Fruit fly (Drosophila melanogaster) whole organism, larva: ENCODE data around the gene SAK.

ENCODE experiments used
- noc ChIP-seq: fragments of 200-800 bp; sonication (Bioruptor generic); optimal IDR thresholded peaks from 3 replicates; lab custom pipeline; 2019; ENCODE audit warnings: missing biosample characterization, mild to moderate bottlenecking, missing genetic modification characterization, moderate library complexity

Gene SAK

DNA sequence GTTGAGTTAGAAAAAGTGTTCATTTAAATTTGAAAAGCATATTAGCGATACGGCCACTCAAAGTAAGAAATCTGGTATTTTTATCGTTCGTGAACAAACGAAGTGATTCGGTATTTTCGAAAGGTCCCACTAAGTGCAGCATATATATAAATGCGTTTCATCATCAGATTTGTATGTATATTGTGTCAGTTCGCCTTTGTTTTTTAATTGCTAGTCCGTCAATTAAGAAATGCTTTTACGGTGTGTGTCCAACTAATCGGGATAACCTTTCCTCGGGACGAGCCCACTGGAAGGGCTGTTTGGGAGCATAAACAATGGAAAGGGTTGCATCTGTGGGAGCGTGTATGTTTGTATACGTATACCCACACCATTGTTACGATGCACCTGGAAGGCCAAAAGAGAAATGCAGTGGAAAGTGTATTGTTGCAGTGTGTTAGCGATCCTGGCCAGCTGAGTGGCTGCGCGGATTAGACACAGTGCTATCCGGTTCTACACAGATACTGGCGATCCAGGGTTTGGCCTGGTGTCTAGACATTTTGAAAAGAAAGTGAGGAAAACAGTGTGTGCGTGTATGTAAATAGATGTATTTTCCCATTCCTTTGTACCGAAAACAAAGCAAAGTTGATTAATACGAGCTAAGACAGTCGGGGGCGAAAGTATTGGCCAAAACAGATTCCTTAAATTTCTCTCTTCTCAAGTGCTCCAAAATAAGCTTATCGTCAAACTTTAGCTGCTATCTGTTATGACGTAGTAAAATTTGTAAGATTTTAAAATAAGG, 7.6 kb upstream of the SAK start, which contains the start of gene CG7611:
TSS of gene CG7611 (plus strand) at position 128 of the 778 bp plus-strand sequence.
- no peak for TF ChIP-seq noc (tag; lab: Kevin White, UChicago)

DNA sequence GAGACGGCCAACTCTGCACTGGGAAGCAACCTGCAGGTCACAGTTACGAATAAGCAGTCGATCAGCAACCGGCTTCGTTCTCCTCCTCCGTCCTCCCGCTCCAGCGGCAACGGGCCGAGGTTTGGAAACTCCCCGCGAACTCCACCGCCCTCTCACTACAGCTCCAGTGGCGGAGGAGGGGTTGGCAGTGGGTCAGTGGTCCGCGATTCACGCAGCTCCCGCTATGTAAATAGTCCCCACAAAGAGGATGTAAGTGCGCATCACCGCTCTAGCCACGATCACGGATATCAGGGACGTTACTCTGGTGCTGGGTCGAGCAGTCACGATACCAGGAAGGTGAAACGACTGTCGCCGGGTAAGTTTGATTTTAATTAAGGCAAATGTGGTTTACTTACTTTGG, 2.7 kb upstream of the SAK start:
- TF ChIP-seq noc (tag; lab: Kevin White, UChicago), result no peak

DNA sequence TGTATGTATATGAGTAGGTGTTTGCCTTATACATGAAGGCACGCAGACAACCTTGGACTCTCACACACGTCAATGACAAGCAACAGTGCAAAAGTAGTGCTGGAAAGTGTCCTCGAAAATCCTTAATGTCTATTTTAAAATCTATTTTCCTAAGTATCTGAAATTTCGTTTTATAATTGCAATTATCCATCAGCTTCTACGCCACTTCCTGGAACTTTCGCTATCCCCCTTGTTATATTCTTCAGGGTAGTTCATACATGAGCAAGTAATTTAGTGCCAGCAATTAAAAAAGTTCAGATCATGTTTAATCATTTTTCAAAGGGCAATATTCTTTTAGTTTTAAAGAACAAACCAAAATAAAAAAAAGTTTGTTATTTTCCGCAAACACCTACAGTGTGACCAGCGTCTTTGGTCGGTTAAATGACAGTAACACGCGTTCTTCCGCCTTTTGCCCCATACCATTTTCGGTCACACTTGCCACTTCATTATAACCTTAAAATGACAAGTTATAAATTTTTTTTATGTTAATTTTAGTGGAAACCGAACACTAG, 1.1 kb upstream of the SAK start:
- peak; percentile 16 for TF ChIP-seq noc (tag; lab: Kevin White, UChicago)

dm6 chr3L:21509488-21510122, 6.1 kb downstream of the SAK start:
- TF ChIP-seq noc (tag; lab: Kevin White, UChicago), result no peak

dm6 chr3L:21508621-21509020, 7.1 kb downstream of the SAK start:
- no peak for TF ChIP-seq noc (tag; lab: Kevin White, UChicago)

dm6 chr3L:21507955-21508354, 7.7 kb downstream of the SAK start:
- TF ChIP-seq noc (tag; lab: Kevin White, UChicago), result no peak

DNA sequence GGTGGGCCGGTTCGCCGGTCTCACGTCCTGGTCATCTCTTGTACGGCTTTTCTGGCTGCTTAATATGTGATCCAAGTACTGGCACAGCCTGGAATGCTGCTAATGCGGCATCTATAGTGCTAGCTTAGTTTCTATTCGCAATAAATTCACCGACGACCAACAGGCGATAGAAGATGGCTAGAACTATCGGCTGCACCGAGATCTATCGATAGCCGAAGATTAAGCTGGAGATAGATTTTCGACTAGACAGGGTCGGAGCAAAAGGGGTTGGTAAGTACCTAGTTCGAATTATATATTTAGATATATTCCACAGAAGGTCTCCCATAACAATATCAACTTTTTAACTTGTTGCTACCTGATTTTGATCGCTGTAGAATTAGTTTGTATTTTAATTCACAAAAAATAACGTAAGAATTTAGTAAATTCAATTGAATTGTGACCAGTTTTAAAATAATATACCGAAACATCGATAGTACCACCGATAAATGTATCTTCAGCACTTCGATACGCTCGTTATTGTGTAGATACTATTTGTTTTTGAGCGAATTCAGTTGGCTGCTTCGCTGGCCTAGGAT, 8.2 kb downstream of the SAK start, which contains the start of the genes Glg1 and M6:
TSS of gene Glg1 (minus strand) at position 185 of the 575 bp plus-strand sequence.
TSS of gene M6 (plus strand) at position 499 of the 575 bp plus-strand sequence.
- TF ChIP-seq noc (tag; lab: Kevin White, UChicago), result peak; percentile 56

DNA sequence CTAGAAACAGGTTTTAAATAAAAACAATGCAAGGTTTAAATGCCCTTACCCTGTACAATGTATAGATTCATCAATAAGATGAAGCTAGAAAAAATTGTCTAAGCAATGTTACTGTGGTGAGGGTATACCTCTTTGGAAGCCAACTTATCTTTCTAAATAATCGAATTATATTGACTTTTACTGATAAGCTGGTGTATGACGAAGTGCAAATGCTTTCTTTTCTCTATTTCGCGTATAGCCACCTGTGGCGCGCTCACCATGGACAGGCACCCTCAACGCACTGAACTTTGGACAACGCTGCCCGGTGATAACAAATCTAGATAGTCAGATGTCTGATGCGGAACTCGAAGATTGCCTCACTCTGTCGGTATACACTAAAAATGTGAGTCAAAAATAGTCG, 13.8 kb downstream of the SAK start:
- peak; percentile 58 for TF ChIP-seq noc (tag; lab: Kevin White, UChicago)

dm6 chr3L:21501172-21501571, 14.5 kb downstream of the SAK start, which contains the start of gene Est-Q:
Est-Q (plus strand) TSS chr3L:21501421.
- TF ChIP-seq noc (tag; lab: Kevin White, UChicago), result no peak

dm6 chr3L:21496865-21497634, 18.6 kb downstream of the SAK start, which contains the start of gene Hr78:
Hr78 (minus strand) TSS chr3L:21497494.
- TF ChIP-seq noc (tag; lab: Kevin White, UChicago), result peak; percentile 87

- TF ChIP-seq noc (tag; lab: Kevin White, UChicago), result no peak
Measured at dm6 chr3L:21496502-21496864, 19.2 kb downstream of the SAK start.

- TF ChIP-seq noc (tag; lab: Kevin White, UChicago), result no peak
Measured at dm6 chr3L:21492723-21493316, 22.9 kb downstream of the SAK start, which contains the start of the genes CG7202 and CG7519. CG7202 (minus strand) TSS chr3L:21492773. CG7519 (plus strand) TSS chr3L:21493083.

DNA sequence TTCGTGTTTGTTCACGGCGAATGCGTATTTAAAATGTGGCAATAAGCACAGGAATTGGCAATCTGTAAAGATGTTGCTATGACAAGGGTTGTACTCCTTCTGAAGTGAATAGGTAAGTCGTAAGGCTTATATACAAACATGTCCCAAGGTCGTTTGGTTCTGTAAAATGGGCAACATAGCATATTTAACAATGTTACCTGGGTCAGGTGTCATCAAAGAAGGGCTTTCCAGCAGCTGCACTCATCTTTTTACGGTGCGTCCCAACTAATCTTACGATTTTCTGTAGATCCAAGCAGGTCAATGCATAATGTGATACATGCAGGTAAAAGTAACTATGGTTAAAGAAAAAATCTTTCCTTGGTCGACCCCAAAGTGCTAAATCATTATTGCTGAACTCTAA, 25.2 kb downstream of the SAK start, which contains the start of gene Neu2:
TSS of gene Neu2 (minus strand) at position 101 of the 400 bp plus-strand sequence.
- no peak for TF ChIP-seq noc (tag; lab: Kevin White, UChicago)

DNA sequence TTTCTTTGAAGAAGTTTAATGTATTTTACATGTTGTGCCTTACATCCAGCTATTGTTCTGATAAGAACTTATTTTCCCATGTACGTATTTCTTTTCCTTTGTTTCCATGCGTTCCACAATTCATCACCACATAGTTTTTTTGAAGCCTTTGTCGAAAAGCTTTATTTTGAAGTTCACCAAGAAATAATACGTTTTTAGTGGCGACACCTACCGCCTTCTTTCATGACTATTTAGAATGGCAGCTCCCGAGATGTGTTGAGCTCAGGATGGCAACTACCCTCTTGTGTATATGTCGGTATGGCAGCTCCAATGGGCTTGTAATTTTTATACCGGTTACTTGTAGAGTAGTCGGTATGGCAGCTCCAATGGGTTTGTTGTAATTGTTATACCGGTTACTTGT, 31.9 kb downstream of the SAK start:
- TF ChIP-seq noc (tag; lab: Kevin White, UChicago), result no peak

dm6 chr3L:21482100-21482499, 33.6 kb downstream of the SAK start:
- no peak for TF ChIP-seq noc (tag; lab: Kevin White, UChicago)
